Fruit fly (Drosophila melanogaster) whole organism, embryonic: Measurements from ENCODE around the gene arx.

Experiments used
- CG10565 ChIP-seq: fragments of 200-800 bp; sonication (Bioruptor generic); optimal IDR thresholded peaks from 3 replicates; lab custom pipeline; 2016; ENCODE audit warnings: missing biosample characterization, mild to moderate bottlenecking, missing genetic modification characterization
- CG11398 ChIP-seq: fragments of 200-800 bp; sonication (Bioruptor generic); optimal IDR thresholded peaks from 2 replicates; lab custom pipeline; 2016; ENCODE audit warnings: missing biosample characterization, missing genetic modification characterization
- CG11696 ChIP-seq: fragments of 200-800 bp; sonication (Bioruptor generic); IDR thresholded peaks from 2 replicates; pipeline ENCODE4 v1.3.6; 2022; ENCODE audit warnings: missing biosample characterization, missing genetic modification characterization
- CG12071 ChIP-seq: fragments of 200-800 bp; sonication (Bioruptor generic); optimal IDR thresholded peaks from 3 replicates; lab custom pipeline; 2018; ENCODE audit warnings: missing biosample characterization, mild to moderate bottlenecking, missing genetic modification characterization
- CG12299 ChIP-seq: fragments of 200-800 bp; sonication (Bioruptor generic); optimal IDR thresholded peaks from 2 replicates; lab custom pipeline; 2018; ENCODE audit warnings: missing biosample characterization, mild to moderate bottlenecking, missing genetic modification characterization
- CG1233 ChIP-seq: fragments of 200-800 bp; sonication (Bioruptor generic); optimal IDR thresholded peaks from 4 replicates; lab custom pipeline; 2018; ENCODE audit warnings: missing biosample characterization, mild to moderate bottlenecking, missing genetic modification characterization
- CG12659 ChIP-seq: fragments of 200-800 bp; sonication (Bioruptor generic); optimal IDR thresholded peaks from 3 replicates; lab custom pipeline; 2017; ENCODE audit warnings: mild to moderate bottlenecking, missing biosample characterization, missing genetic modification reagents, missing genetic modification characterization
- CG14441 ChIP-seq: fragments of 200-800 bp; sonication (Bioruptor generic); IDR thresholded peaks from 2 replicates; pipeline ENCODE4 v1.3.6; 2022; ENCODE audit warnings: missing biosample characterization, missing genetic modification characterization
- CG15269 ChIP-seq: fragments of 200-800 bp; sonication (Bioruptor generic); optimal IDR thresholded peaks from 2 replicates; lab custom pipeline; 2018; ENCODE audit warnings: missing biosample characterization, mild to moderate bottlenecking, missing genetic modification characterization, moderate library complexity
- CG15601 ChIP-seq: fragments of 200-800 bp; sonication (Bioruptor generic); optimal IDR thresholded peaks from 3 replicates; lab custom pipeline; 2019; ENCODE audit warnings: missing biosample characterization, mild to moderate bottlenecking, missing genetic modification characterization, moderate library complexity
- CG16779 ChIP-seq: fragments of 200-800 bp; sonication (Bioruptor generic); IDR thresholded peaks from 2 replicates; pipeline ENCODE4 v1.3.6; 2022; ENCODE audit warnings: missing biosample characterization, missing genetic modification characterization
- CG17802 ChIP-seq: fragments of 200-800 bp; sonication (Bioruptor generic); optimal IDR thresholded peaks from 2 replicates; lab custom pipeline; 2018; ENCODE audit warnings: missing biosample characterization, mild to moderate bottlenecking, missing genetic modification characterization, moderate library complexity
- CG18599 ChIP-seq: fragments of 200-800 bp; sonication (Bioruptor generic); optimal IDR thresholded peaks from 3 replicates; lab custom pipeline; 2017; ENCODE audit warnings: missing biosample characterization, missing genetic modification characterization, mild to moderate bottlenecking, moderate library complexity, missing genetic modification reagents
- CG30403 ChIP-seq: fragments of 200-800 bp; sonication (Bioruptor generic); optimal IDR thresholded peaks from 3 replicates; lab custom pipeline; 2016; ENCODE audit warnings: missing biosample characterization, missing genetic modification characterization
- CG7745 ChIP-seq: fragments of 200-800 bp; sonication (Bioruptor generic); optimal IDR thresholded peaks from 2 replicates; lab custom pipeline; 2018; ENCODE audit warnings: missing biosample characterization, mild to moderate bottlenecking, missing genetic modification characterization, moderate library complexity
- CG9215 ChIP-seq: fragments of 200-800 bp; sonication (Bioruptor generic); IDR thresholded peaks from 2 replicates; pipeline ENCODE4 v1.3.6; 2022; ENCODE audit warnings: missing biosample characterization, missing genetic modification characterization
- Camta ChIP-seq: fragments of 200-800 bp; sonication (Bioruptor generic); optimal IDR thresholded peaks from 2 replicates; lab custom pipeline; 2016; ENCODE audit warnings: missing biosample characterization, missing genetic modification characterization
- Chrac-16 ChIP-seq: fragments of 200-800 bp; sonication (Bioruptor generic); optimal IDR thresholded peaks from 3 replicates; lab custom pipeline; 2016; ENCODE audit warnings: missing biosample characterization, missing genetic modification characterization
- Deaf1 ChIP-seq: fragments of 200-800 bp; optimal IDR thresholded peaks from 3 replicates; lab custom pipeline; 2019; ENCODE audit warnings: missing biosample characterization, mild to moderate bottlenecking, missing genetic modification characterization, moderate library complexity
- HHEX ChIP-seq: fragments of 200-800 bp; sonication (Bioruptor generic); optimal IDR thresholded peaks from 3 replicates; lab custom pipeline; 2017; ENCODE audit warnings: missing biosample characterization, mild to moderate bottlenecking, missing genetic modification characterization, missing genetic modification reagents
- HLH4C ChIP-seq: fragments of 200-800 bp; sonication (Bioruptor generic); IDR thresholded peaks from 3 replicates; pipeline ENCODE4 v1.3.6; 2022; ENCODE audit warnings: missing biosample characterization, missing genetic modification characterization; ENCODE audit not compliant: partially characterized antibody
- HLHmδ ChIP-seq: fragments of 200-800 bp; sonication (Bioruptor generic); optimal IDR thresholded peaks from 2 replicates; lab custom pipeline; 2018; ENCODE audit warnings: missing biosample characterization, mild to moderate bottlenecking, missing genetic modification characterization, moderate library complexity
- Hmx ChIP-seq: fragments of 200-800 bp; sonication (Bioruptor generic); optimal IDR thresholded peaks from 2 replicates; lab custom pipeline; 2016; ENCODE audit warnings: missing biosample characterization, missing genetic modification characterization
- Hsf ChIP-seq: fragments of 200-800 bp; sonication (Bioruptor generic); optimal IDR thresholded peaks from 3 replicates; lab custom pipeline; 2016; ENCODE audit warnings: missing biosample characterization, missing genetic modification characterization
- Lim3 ChIP-seq: fragments of 200-800 bp; sonication (Bioruptor generic); IDR thresholded peaks from 2 replicates; pipeline ENCODE4 v1.3.6; 2022; ENCODE audit warnings: missing biosample characterization, missing genetic modification characterization
- NC2β ChIP-seq: fragments of 200-800 bp; sonication (Bioruptor generic); optimal IDR thresholded peaks from 2 replicates; lab custom pipeline; 2016; ENCODE audit warnings: missing biosample characterization, missing genetic modification characterization
- Nf-YA ChIP-seq: fragments of 200-800 bp; sonication (Bioruptor generic); IDR thresholded peaks from 2 replicates; pipeline ENCODE4 v1.3.6; 2022; ENCODE audit warnings: missing biosample characterization, missing genetic modification characterization
- Nf-YB ChIP-seq: fragments of 200-800 bp; sonication (Bioruptor generic); optimal IDR thresholded peaks from 3 replicates; lab custom pipeline; 2019; ENCODE audit warnings: missing biosample characterization, mild to moderate bottlenecking, missing genetic modification characterization, moderate library complexity
- Scr ChIP-seq: fragments of 200-800 bp; sonication (Bioruptor generic); IDR thresholded peaks from 2 replicates; pipeline ENCODE4 v1.3.6; 2022; ENCODE audit warnings: missing biosample characterization, missing genetic modification characterization; ENCODE audit not compliant: partially characterized antibody
- Side ChIP-seq: fragments of 200-800 bp; sonication (Bioruptor generic); optimal IDR thresholded peaks from 2 replicates; lab custom pipeline; 2016; ENCODE audit warnings: missing biosample characterization, missing genetic modification characterization
- al ChIP-seq: fragments of 200-800 bp; sonication (Bioruptor generic); IDR thresholded peaks from 2 replicates; pipeline ENCODE4 v1.3.6; 2022; ENCODE audit warnings: missing biosample characterization, missing genetic modification characterization
- ara ChIP-seq: fragments of 200-800 bp; sonication (Bioruptor generic); IDR thresholded peaks from 2 replicates; pipeline ENCODE4 v1.3.6; 2022; ENCODE audit warnings: missing biosample characterization, missing genetic modification characterization
- cg ChIP-seq: fragments of 200-800 bp; sonication (Bioruptor generic); optimal IDR thresholded peaks from 3 replicates; lab custom pipeline; 2019; ENCODE audit warnings: missing biosample characterization, mild to moderate bottlenecking, missing genetic modification characterization, moderate library complexity
- chinmo ChIP-seq: fragments of 200-800 bp; sonication (Bioruptor generic); IDR thresholded peaks from 4 replicates; pipeline ENCODE4 v1.3.6; 2022; ENCODE audit warnings: missing biosample characterization, missing genetic modification characterization; ENCODE audit not compliant: partially characterized antibody
- croc ChIP-seq: fragments of 200-800 bp; sonication (Bioruptor generic); conservative IDR thresholded peaks from 3 replicates; pipeline ENCODE4 v1.3.6; 2022; ENCODE audit warnings: missing biosample characterization, missing genetic modification characterization
- dimm ChIP-seq: fragments of 200-800 bp; sonication (Bioruptor generic); IDR thresholded peaks from 2 replicates; pipeline ENCODE4 v1.3.6; 2022; ENCODE audit warnings: missing biosample characterization, missing genetic modification characterization
- kay ChIP-seq: fragments of 200-800 bp; sonication (Bioruptor generic); optimal IDR thresholded peaks from 2 replicates; lab custom pipeline; 2016; ENCODE audit warnings: missing biosample characterization, missing genetic modification characterization
- knrl ChIP-seq: fragments of 200-800 bp; sonication (Bioruptor generic); IDR thresholded peaks from 3 replicates; pipeline ENCODE4 v1.3.6; 2022; ENCODE audit warnings: missing biosample characterization, missing genetic modification characterization; ENCODE audit not compliant: partially characterized antibody
- nau ChIP-seq: fragments of 200-800 bp; sonication (Bioruptor generic); optimal IDR thresholded peaks from 3 replicates; lab custom pipeline; 2017; ENCODE audit warnings: missing biosample characterization, mild to moderate bottlenecking, missing genetic modification characterization, missing genetic modification reagents
- p53 ChIP-seq: fragments of 200-800 bp; sonication (Bioruptor generic); optimal IDR thresholded peaks from 2 replicates; lab custom pipeline; 2016; ENCODE audit warnings: missing biosample characterization, missing genetic modification characterization
- pb ChIP-seq: fragments of 200-800 bp; sonication (Bioruptor generic); optimal IDR thresholded peaks from 3 replicates; lab custom pipeline; 2016; ENCODE audit warnings: missing biosample characterization, missing genetic modification characterization
- pho ChIP-seq: fragments of 200-800 bp; sonication (Bioruptor generic); optimal IDR thresholded peaks from 2 replicates; lab custom pipeline; 2016; ENCODE audit warnings: missing biosample characterization, missing genetic modification characterization
- pnt ChIP-seq: fragments of 200-800 bp; sonication (Bioruptor generic); optimal IDR thresholded peaks from 3 replicates; lab custom pipeline; 2016; ENCODE audit warnings: missing biosample characterization, missing genetic modification characterization
- sc ChIP-seq, 3 experiments: fragments of >200 bp in 2 of 3; fragments of 200-800 bp in 1 of 3; sonication (Bioruptor generic) in 1 of 3; optimal IDR thresholded peaks; 2 replicates in 2 of 3; 3 replicates in 1 of 3; lab custom pipeline; 2017; ENCODE audit warnings: mild to moderate bottlenecking in 1 of 3, missing biosample characterization in 1 of 3, missing genetic modification characterization in 1 of 3, missing genetic modification reagents in 1 of 3
- sisA ChIP-seq: fragments of 200-800 bp; sonication (Bioruptor generic); IDR thresholded peaks from 2 replicates; pipeline ENCODE4 v1.3.6; 2022; ENCODE audit warnings: missing biosample characterization, missing genetic modification characterization
- sob ChIP-seq: fragments of 200-800 bp; sonication (Bioruptor generic); IDR thresholded peaks from 2 replicates; pipeline ENCODE4 v1.3.6; 2022; ENCODE audit warnings: missing biosample characterization, missing genetic modification characterization
- vfl ChIP-seq: fragments of 200-800 bp; sonication (Bioruptor generic); optimal IDR thresholded peaks from 2 replicates; lab custom pipeline; 2016; ENCODE audit warnings: missing biosample characterization, missing genetic modification characterization
- vnd ChIP-seq: fragments of 200-800 bp; sonication (Bioruptor generic); IDR thresholded peaks from 3 replicates; pipeline ENCODE4 v1.3.6; 2022; ENCODE audit warnings: missing biosample characterization, missing genetic modification characterization; ENCODE audit not compliant: partially characterized antibody
- zen2 ChIP-seq: fragments of 200-800 bp; sonication (Bioruptor generic); IDR thresholded peaks from 3 replicates; pipeline ENCODE4 v1.3.6; 2022; ENCODE audit warnings: missing biosample characterization, missing genetic modification characterization; ENCODE audit not compliant: partially characterized antibody

The arx gene

dm6 chr3L:18898770-18899278, 2.5 kb downstream of the arx start, which contains the start of gene RpL26 (continued):
- peak; percentile 96 for TF ChIP-seq zen2
- peak; percentile 68 for TF ChIP-seq Camta (GFP tag; lab: Kevin White, UChicago)
- TF ChIP-seq CG11696 (GFP tag; lab: Robert Waterston, UW) = no peak
- TF ChIP-seq Nf-YB (GFP tag; lab: Kevin White, UChicago) = peak; percentile 56
- peak; percentile 60 for TF ChIP-seq croc (GFP tag; lab: Robert Waterston, UW)
- TF ChIP-seq CG9215 (GFP tag; lab: Robert Waterston, UW) = peak; percentile 85
- TF ChIP-seq HLHmδ = no peak
- peak; percentile 89 for TF ChIP-seq Hsf
- peak; percentile 89 for TF ChIP-seq chinmo (GFP tag; lab: Robert Waterston, UW)
- peak; percentile 40 for TF ChIP-seq kay (GFP tag; lab: Kevin White, UChicago)
- TF ChIP-seq CG16779 = 0 out of 2 replicates have a peak, but pooled peaks have one; percentile 12
- no peak for TF ChIP-seq CG12071 (GFP tag; lab: Kevin White, UChicago)
- TF ChIP-seq CG11398 (GFP tag; lab: Kevin White, UChicago) = peak; percentile 57
- TF ChIP-seq Nf-YA (GFP tag; lab: Robert Waterston, UW) = 0 out of 2 replicates have a peak, but pooled peaks have one; percentile 12
- peak; percentile 73 for TF ChIP-seq CG14441
- TF ChIP-seq Side = peak; percentile 71
- peak; percentile 99 for TF ChIP-seq Scr (GFP tag; lab: Robert Waterston, UW)
- peak; percentile 98 for TF ChIP-seq vnd (GFP tag; lab: Robert Waterston, UW)
- TF ChIP-seq NC2β (GFP tag; lab: Kevin White, UChicago) = peak; percentile 99
- peak; percentile 99 for TF ChIP-seq knrl (GFP tag; lab: Robert Waterston, UW)
- TF ChIP-seq sc (optimal IDR thresholded peaks at IDR 0.05; lab: Kevin White, UChicago) = no peak
- peak; percentile 44 for TF ChIP-seq sc (GFP tag; optimal IDR thresholded peaks at IDR 0.05; lab: Kevin White, UChicago)
- peak; percentile 77 for TF ChIP-seq CG15601
- TF ChIP-seq HHEX (GFP tag; lab: Kevin White, UChicago) = peak; percentile 53
- TF ChIP-seq ara = no peak
- TF ChIP-seq pnt (GFP tag; lab: Kevin White, UChicago) = peak; percentile 78
- no peak for TF ChIP-seq CG10565 (GFP tag; lab: Kevin White, UChicago)
- no peak for TF ChIP-seq CG7745 (tag; lab: Kevin White, UChicago)
- TF ChIP-seq CG12659 (GFP tag; lab: Kevin White, UChicago) = peak; percentile 89
- TF ChIP-seq dimm (GFP tag; lab: Robert Waterston, UW) = no peak
- TF ChIP-seq pho = peak; percentile 90
- peak; percentile 78 for TF ChIP-seq al (GFP tag; lab: Robert Waterston, UW)
- peak; percentile 89 for TF ChIP-seq CG30403
- TF ChIP-seq CG18599 (GFP tag; lab: Kevin White, UChicago) = no peak
- peak; percentile 7 for TF ChIP-seq CG17802 (tag; lab: Kevin White, UChicago)
- peak; percentile 79 for TF ChIP-seq p53 (GFP tag; lab: Kevin White, UChicago)
- TF ChIP-seq Deaf1 (tag; lab: Kevin White, UChicago) = no peak
- peak; percentile 42 for TF ChIP-seq nau (GFP tag; lab: Kevin White, UChicago)
- peak; percentile 79 for TF ChIP-seq Chrac-16 (GFP tag; lab: Kevin White, UChicago)
- TF ChIP-seq sisA = peak; percentile 75
- TF ChIP-seq HLH4C (GFP tag; lab: Robert Waterston, UW) = peak; percentile 93
- peak; percentile 78 for TF ChIP-seq vfl (GFP tag; lab: Kevin White, UChicago)
- peak; percentile 48 for TF ChIP-seq pb (GFP tag; lab: Kevin White, UChicago)
- peak; percentile 81 for TF ChIP-seq sob (GFP tag; lab: Robert Waterston, UW)
- TF ChIP-seq cg = no peak
- TF ChIP-seq Lim3 (GFP tag; lab: Robert Waterston, UW) = no peak
- peak; percentile 71 for TF ChIP-seq CG12299 (tag; lab: Kevin White, UChicago)
- TF ChIP-seq CG1233 (GFP tag; lab: Kevin White, UChicago) = peak; percentile 48
- peak; percentile 53 for TF ChIP-seq Hmx
- no peak for TF ChIP-seq CG15269 (tag; lab: Kevin White, UChicago)
